Worm (Caenorhabditis elegans) whole organism, young adult: Measurements from ENCODE around the gene smrc-1.
A peak's percentile ranks its signal among the peaks of the same experiment; 100 is the strongest.

Experiments used
- C06A6.2 ChIP-seq: fragments of 200-800 bp; sonication (Bioruptor generic); conservative IDR thresholded peaks from 2 replicates; pipeline ENCODE4 v1.3.6; 2022; ENCODE audit warnings: missing genetic modification characterization, missing compliant biosample characterization
- C17E4.6 ChIP-seq: fragments of 200-800 bp; sonication (Bioruptor generic); IDR thresholded peaks from 2 replicates; pipeline ENCODE4 v1.3.6; 2022; ENCODE audit warnings: missing genetic modification reagents, missing genetic modification characterization, missing compliant biosample characterization
- F22D6.2 ChIP-seq: sonication (generic microtip); optimal IDR thresholded peaks from 2 replicates; lab custom pipeline; 2016; ENCODE audit warnings: mild to moderate bottlenecking, missing genetic modification characterization, missing compliant biosample characterization
- F39B2.1 ChIP-seq: fragments of 200-800 bp; sonication (Bioruptor generic); IDR thresholded peaks from 2 replicates; pipeline ENCODE4 v1.3.6; 2022; ENCODE audit warnings: missing genetic modification reagents, missing genetic modification characterization, missing compliant biosample characterization
- K11D2.4 ChIP-seq: fragments of 200-800 bp; sonication (Bioruptor generic); IDR thresholded peaks from 2 replicates; pipeline ENCODE4 v1.3.6; 2022; ENCODE audit warnings: missing genetic modification reagents, missing genetic modification characterization, missing compliant biosample characterization
- Y53F4B.3 ChIP-seq: fragments of 200-800 bp; sonication (Bioruptor generic); IDR thresholded peaks from 2 replicates; pipeline ENCODE4 v1.3.6; 2022; ENCODE audit warnings: missing genetic modification reagents, missing genetic modification characterization, missing compliant biosample characterization
- Y53G8AR.9 ChIP-seq: fragments of 200-800 bp; sonication (Bioruptor generic); conservative IDR thresholded peaks from 2 replicates; pipeline ENCODE4 v1.3.6; 2022; ENCODE audit warnings: missing genetic modification reagents, missing genetic modification characterization, missing compliant biosample characterization
- ZK185.1 ChIP-seq: sonication (generic microtip); optimal IDR thresholded peaks from 2 replicates; lab custom pipeline; 2016; ENCODE audit warnings: mild to moderate bottlenecking, missing genetic modification characterization, missing compliant biosample characterization; ENCODE audit not compliant: poor library complexity, severe bottlenecking
- aptf-2 ChIP-seq: fragments of 200-800 bp; sonication (Bioruptor generic); conservative IDR thresholded peaks from 2 replicates; pipeline ENCODE4 v1.3.6; 2022; ENCODE audit warnings: missing genetic modification reagents, missing genetic modification characterization, missing compliant biosample characterization
- atf-7 ChIP-seq: sonication (generic microtip); optimal IDR thresholded peaks from 2 replicates; lab custom pipeline; 2017; ENCODE audit warnings: mild to moderate bottlenecking, missing genetic modification characterization, missing compliant biosample characterization
- attf-5 ChIP-seq: fragments of 200-800 bp; sonication (Bioruptor generic); optimal IDR thresholded peaks from 2 replicates; lab custom pipeline; 2018; ENCODE audit warnings: mild to moderate bottlenecking, missing genetic modification characterization, missing compliant biosample characterization
- bed-1 ChIP-seq: fragments of 200-800 bp; sonication (Bioruptor generic); IDR thresholded peaks from 2 replicates; pipeline ENCODE4 v1.3.6; 2022; ENCODE audit warnings: missing genetic modification reagents, missing genetic modification characterization, missing compliant biosample characterization
- cebp-1 ChIP-seq, 2 experiments: fragments of 200-800 bp in 1 of 2; sonication (Bioruptor generic) in 1 of 2; sonication (generic microtip) in 1 of 2; IDR thresholded peaks in 1 of 2; optimal IDR thresholded peaks in 1 of 2; 2 replicates each; pipeline versions ENCODE4 v1.3.6 to Lab custom; 2017 to 2022; ENCODE audit warnings: missing compliant biosample characterization in 2 of 2, missing genetic modification characterization in 2 of 2, mild to moderate bottlenecking in 1 of 2, missing genetic modification reagents in 1 of 2, moderate library complexity in 1 of 2
- ceh-79 ChIP-seq: sonication (generic microtip); optimal IDR thresholded peaks from 2 replicates; lab custom pipeline; 2017; ENCODE audit warnings: mild to moderate bottlenecking, missing genetic modification characterization, missing compliant biosample characterization
- efl-1 ChIP-seq: fragments of 150-350 bp; optimal IDR thresholded peaks from 2 replicates; lab custom pipeline; 2014; ENCODE audit warnings: missing biosample characterization, missing genetic modification reagents, missing genetic modification characterization
- ets-4 ChIP-seq: fragments of 200-800 bp; sonication (Bioruptor generic); optimal IDR thresholded peaks from 2 replicates; lab custom pipeline; 2018; ENCODE audit warnings: mild to moderate bottlenecking, missing genetic modification characterization, missing compliant biosample characterization
- hlh-26 ChIP-seq: fragments of 200-800 bp; sonication (Bioruptor generic); conservative IDR thresholded peaks from 2 replicates; pipeline ENCODE4 v1.3.6; 2022; ENCODE audit warnings: missing genetic modification reagents, missing genetic modification characterization, missing compliant biosample characterization
- hmg-1.2 ChIP-seq: fragments of 200-800 bp; sonication (Bioruptor generic); IDR thresholded peaks from 2 replicates; pipeline ENCODE4 v1.3.6; 2022; ENCODE audit warnings: missing genetic modification reagents, missing genetic modification characterization, missing compliant biosample characterization
- hrde-1 ChIP-seq: sonication (generic microtip); optimal IDR thresholded peaks from 2 replicates; lab custom pipeline; 2016; ENCODE audit warnings: missing genetic modification characterization, mild to moderate bottlenecking, missing compliant biosample characterization, moderate library complexity, missing genotype, missing genetic modification reagents, borderline replicate concordance
- hsf-1 ChIP-seq: fragments of 200-800 bp; sonication (Bioruptor generic); IDR thresholded peaks from 2 replicates; pipeline ENCODE4 v1.3.6; 2022; ENCODE audit warnings: missing genetic modification reagents, missing genetic modification characterization, missing compliant biosample characterization
- let-526 ChIP-seq: fragments of 200-800 bp; sonication (Bioruptor generic); IDR thresholded peaks from 2 replicates; pipeline ENCODE4 v1.3.6; 2022; ENCODE audit warnings: missing genetic modification reagents, missing genetic modification characterization, missing compliant biosample characterization
- let-607 ChIP-seq, 2 experiments: fragments of 200-800 bp in 1 of 2; sonication (Bioruptor generic) in 1 of 2; sonication (generic microtip) in 1 of 2; optimal IDR thresholded peaks; 2 replicates each; lab custom pipeline; 2016 to 2018; ENCODE audit warnings: mild to moderate bottlenecking in 2 of 2, missing compliant biosample characterization in 2 of 2, missing genetic modification characterization in 2 of 2, moderate library complexity in 2 of 2, missing genotype in 1 of 2
- lin-26 ChIP-seq: fragments of 200-800 bp; sonication (Bioruptor generic); IDR thresholded peaks from 2 replicates; pipeline ENCODE4 v1.3.6; 2022; ENCODE audit warnings: missing genetic modification reagents, missing genetic modification characterization, missing compliant biosample characterization
- lin-54 ChIP-seq: fragments of 200-800 bp; sonication (Bioruptor generic); optimal IDR thresholded peaks from 2 replicates; lab custom pipeline; 2018; ENCODE audit warnings: mild to moderate bottlenecking, missing genetic modification characterization, missing compliant biosample characterization
- lsl-1 ChIP-seq: fragments of 200-800 bp; sonication (Bioruptor generic); optimal IDR thresholded peaks from 2 replicates; lab custom pipeline; 2018; ENCODE audit warnings: mild to moderate bottlenecking, missing genetic modification characterization, moderate library complexity, missing compliant biosample characterization
- madf-10 ChIP-seq: sonication (generic microtip); optimal IDR thresholded peaks from 2 replicates; lab custom pipeline; 2016; ENCODE audit warnings: mild to moderate bottlenecking, missing genetic modification characterization, missing compliant biosample characterization
- mel-28 ChIP-seq: sonication (generic microtip); optimal IDR thresholded peaks from 2 replicates; lab custom pipeline; 2016; ENCODE audit warnings: borderline replicate concordance, mild to moderate bottlenecking, missing genetic modification characterization, missing compliant biosample characterization
- nfya-1 ChIP-seq: sonication (generic microtip); optimal IDR thresholded peaks from 2 replicates; lab custom pipeline; 2017; ENCODE audit warnings: antibody characterized with exemption, missing compliant biosample characterization, missing genetic modification characterization, borderline replicate concordance; ENCODE audit not compliant: insufficient read depth
- nfya-2 ChIP-seq: fragments of 200-800 bp; sonication (Bioruptor generic); IDR thresholded peaks from 2 replicates; pipeline ENCODE4 v1.3.6; 2022; ENCODE audit warnings: missing genetic modification reagents, missing genetic modification characterization, missing compliant biosample characterization
- nfyb-1 ChIP-seq: fragments of 200-800 bp; sonication (Bioruptor generic); IDR thresholded peaks from 2 replicates; pipeline ENCODE4 v1.3.6; 2022; ENCODE audit warnings: missing genetic modification reagents, missing genetic modification characterization, missing compliant biosample characterization
- nhr-80 ChIP-seq: sonication (generic microtip); optimal IDR thresholded peaks from 2 replicates; lab custom pipeline; 2016; ENCODE audit warnings: missing genetic modification characterization, missing compliant biosample characterization
- pbrm-1 ChIP-seq: fragments of 200-800 bp; sonication (Bioruptor generic); IDR thresholded peaks from 2 replicates; pipeline ENCODE4 v1.3.6; 2022; ENCODE audit warnings: missing genetic modification reagents, missing genetic modification characterization, missing compliant biosample characterization
- snpc-1.3 ChIP-seq: sonication (generic microtip); optimal IDR thresholded peaks from 2 replicates; lab custom pipeline; 2017; ENCODE audit warnings: missing genetic modification characterization, mild to moderate bottlenecking, missing compliant biosample characterization, antibody characterized with exemption, moderate library complexity, missing genotype, missing genetic modification reagents; ENCODE audit not compliant: insufficient read depth
- somi-1 ChIP-seq: fragments of 200-800 bp; sonication (Bioruptor generic); optimal IDR thresholded peaks from 2 replicates; lab custom pipeline; 2018; ENCODE audit warnings: mild to moderate bottlenecking, missing genetic modification characterization, missing compliant biosample characterization
- tbp1 ChIP-seq: fragments of 200-800 bp; sonication (Bioruptor generic); optimal IDR thresholded peaks from 2 replicates; lab custom pipeline; 2018; ENCODE audit warnings: mild to moderate bottlenecking, missing genetic modification characterization, missing compliant biosample characterization
- tlf-1 ChIP-seq: fragments of 200-800 bp; sonication (Bioruptor generic); optimal IDR thresholded peaks from 2 replicates; lab custom pipeline; 2018; ENCODE audit warnings: mild to moderate bottlenecking, missing genetic modification characterization, missing compliant biosample characterization
- zfh-2 ChIP-seq: fragments of 200-800 bp; sonication (Bioruptor generic); conservative IDR thresholded peaks from 2 replicates; pipeline ENCODE4 v1.3.6; 2022; ENCODE audit warnings: missing genetic modification reagents, missing genetic modification characterization, missing compliant biosample characterization
- ztf-22 ChIP-seq: fragments of 200-800 bp; sonication (Bioruptor generic); optimal IDR thresholded peaks from 2 replicates; lab custom pipeline; 2018; ENCODE audit warnings: mild to moderate bottlenecking, missing genetic modification characterization, moderate library complexity, missing compliant biosample characterization
- ztf-26 ChIP-seq: sonication (generic microtip); optimal IDR thresholded peaks from 2 replicates; lab custom pipeline; 2017; ENCODE audit warnings: missing genetic modification characterization, missing compliant biosample characterization

smrc-1 gene

ce11 chrIII:6360114-6360513 is 30.6 kb upstream of the smrc-1 start:
- TF ChIP-seq Y53G8AR.9 (0 out of 2 replicates have a peak, but pooled peaks have one; percentile 29), zfh-2 (GFP tag; lab: Robert Waterston, UW) (peak; percentile 23; the same call in 1 of the 2 replicates), lin-26 (GFP tag; lab: Robert Waterston, UW) (peak; percentile 46; the same call in 1 of the 2 replicates), aptf-2 (GFP tag; lab: Robert Waterston, UW) (no peak)

ce11 chrIII:6360825-6361224 is 29.9 kb upstream of the smrc-1 start:
- TF ChIP-seq efl-1 (GFP tag; lab: Kevin White, UChicago) (no peak), F39B2.1 (GFP tag; lab: Robert Waterston, UW) (no peak), mel-28 (tag; lab: Kevin White, UChicago) (no peak), atf-7 (peak; percentile 5), K11D2.4 (GFP tag; lab: Robert Waterston, UW) (peak; percentile 21; the same call in 1 of the 2 replicates), ceh-79 (tag; lab: Kevin White, UChicago) (peak; percentile 3), C17E4.6 (GFP tag; lab: Robert Waterston, UW) (no peak), Y53F4B.3 (GFP tag; lab: Robert Waterston, UW) (no peak), ets-4 (GFP tag; lab: Kevin White, UChicago) (no peak), somi-1 (GFP tag; lab: Kevin White, UChicago) (peak; percentile 0), pbrm-1 (GFP tag; lab: Robert Waterston, UW) (no peak), nfyb-1 (GFP tag; lab: Robert Waterston, UW) (0 out of 2 replicates have a peak, but pooled peaks have one; percentile 31), hlh-26 (GFP tag; lab: Robert Waterston, UW) (no peak), let-526 (no peak), nfya-2 (GFP tag; lab: Robert Waterston, UW) (no peak), ztf-26 (tag; lab: Kevin White, UChicago) (peak; percentile 15), nhr-80 (tag; lab: Kevin White, UChicago) (peak; percentile 20), hrde-1 (tag; lab: Kevin White, UChicago) (no peak), snpc-1.3 (tag; lab: Kevin White, UChicago) (no peak), nfya-1 (tag; lab: Kevin White, UChicago) (no peak), bed-1 (no peak), cebp-1 (GFP tag; IDR thresholded peaks at IDR 0.05; lab: Robert Waterston, UW) (no peak), cebp-1 (tag; optimal IDR thresholded peaks at IDR 0.05; lab: Kevin White, UChicago) (peak; percentile 3)
- TF ChIP-seq, all 124 proteins: peak for 8

ce11 chrIII:6361560-6361959 is 29.2 kb upstream of the smrc-1 start:
- no peak for TF ChIP-seq lin-54 (GFP tag; lab: Kevin White, UChicago)
- peak; percentile 25; the same call in 1 of the 2 replicates for TF ChIP-seq hmg-1.2
- TF ChIP-seq ztf-22 = peak; percentile 37
- TF ChIP-seq hsf-1 (GFP tag; lab: Robert Waterston, UW) = no peak
- TF ChIP-seq let-526 = no peak
- no peak for TF ChIP-seq hrde-1 (tag; lab: Kevin White, UChicago)
- peak; percentile 10 for TF ChIP-seq tbp1
- TF ChIP-seq lsl-1 (GFP tag; lab: Kevin White, UChicago) = no peak
- TF ChIP-seq tlf-1 (GFP tag; lab: Kevin White, UChicago) = peak; percentile 11
- 0 out of 2 replicates have a peak, but pooled peaks have one; percentile 10 for TF ChIP-seq nfyb-1 (GFP tag; lab: Robert Waterston, UW)
- peak in 1 of 2 experiments; percentile 1 for TF ChIP-seq let-607 (tag; optimal IDR thresholded peaks at IDR 0.05; lab: Kevin White, UChicago)
- TF ChIP-seq F22D6.2 = no peak
- TF ChIP-seq Y53G8AR.9 = no peak
- no peak for TF ChIP-seq attf-5
- TF ChIP-seq cebp-1 (GFP tag; IDR thresholded peaks at IDR 0.05; lab: Robert Waterston, UW) = no peak
- peak; percentile 33 for TF ChIP-seq cebp-1 (tag; optimal IDR thresholded peaks at IDR 0.05; lab: Kevin White, UChicago)
- peak; percentile 47 for TF ChIP-seq atf-7
- TF ChIP-seq C06A6.2 = no peak
- peak; percentile 41 for TF ChIP-seq ets-4 (GFP tag; lab: Kevin White, UChicago)
- TF ChIP-seq madf-10 (tag; lab: Kevin White, UChicago) = peak; percentile 26
- TF ChIP-seq ZK185.1 = no peak
- TF ChIP-seq nhr-80 (tag; lab: Kevin White, UChicago) = peak; percentile 98
